Fruit fly (Drosophila melanogaster): ENCODE data around the gene Pus10.

DNA sequence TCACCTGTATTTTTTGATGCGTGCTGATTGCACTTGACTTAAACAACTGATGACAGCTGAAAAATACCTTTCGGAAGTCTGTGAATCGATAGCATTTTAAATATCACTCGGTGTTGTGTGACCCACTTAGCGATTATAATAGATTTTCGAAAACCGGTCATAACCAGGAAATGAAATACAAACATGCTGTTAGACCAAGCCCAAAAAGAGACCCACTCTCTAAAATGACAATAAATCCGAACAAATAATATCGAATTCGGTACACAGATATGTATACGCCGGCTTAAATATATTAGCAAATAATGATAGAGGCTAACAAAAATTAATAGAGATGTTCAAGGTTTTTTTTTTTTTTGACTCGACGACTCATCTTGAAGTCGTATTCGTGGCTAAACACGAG, 20.6 kb upstream of the Pus10 start:
- TF ChIP-seq pan (optimal IDR thresholded peaks at IDR 0.05) (no peak), psq (optimal IDR thresholded peaks at IDR 0.05) (no peak), CG8478 (optimal IDR thresholded peaks at IDR 0.05) (no peak), Dll (optimal IDR thresholded peaks at IDR 0.05) (no peak)
